Fruit fly (Drosophila melanogaster): Measurements from ENCODE around the gene S6k.

The S6k gene

dm6 chr3L:5809201-5809584, 1.5 kb downstream of the S6k start:
- no peak for TF ChIP-seq Bgb (GFP tag; IDR thresholded peaks at IDR 0.05; ENCODE audit: partially characterized antibody)
- peak; percentile 71 for TF ChIP-seq CG2678 (tag; optimal IDR thresholded peaks at IDR 0.05)
- TF ChIP-seq grau (tag; optimal IDR thresholded peaks at IDR 0.05), result peak; percentile 18
- TF ChIP-seq CG15269 (tag; optimal IDR thresholded peaks at IDR 0.05), result peak; percentile 30
- peak; percentile 22; the same call in 1 of the 2 replicates for TF ChIP-seq Xrp1 (GFP tag; IDR thresholded peaks at IDR 0.05)
- peak; percentile 57 for TF ChIP-seq nmo (GFP tag; optimal IDR thresholded peaks at IDR 0.05)
- no peak for TF ChIP-seq H2.0 (GFP tag; IDR thresholded peaks at IDR 0.05)
- TF ChIP-seq dmrt99B (tag; optimal IDR thresholded peaks at IDR 0.05), result peak; percentile 33
- peak; percentile 16 for TF ChIP-seq CG1603 (tag; optimal IDR thresholded peaks at IDR 0.05)
- peak; percentile 61; the same call in 1 of the 2 replicates for TF ChIP-seq CG31441 (GFP tag; IDR thresholded peaks at IDR 0.05)
- no peak for TF ChIP-seq gsb (GFP tag; IDR thresholded peaks at IDR 0.05)
- TF ChIP-seq CG18619 (GFP tag; optimal IDR thresholded peaks at IDR 0.05), result peak; percentile 7
- TF ChIP-seq gem (tag; optimal IDR thresholded peaks at IDR 0.05), result peak; percentile 71
- no peak for TF ChIP-seq eve (GFP tag; optimal IDR thresholded peaks at IDR 0.05)
- peak; percentile 25 for TF ChIP-seq CG6854 (GFP tag; optimal IDR thresholded peaks at IDR 0.05)
- TF ChIP-seq CrebB (tag; optimal IDR thresholded peaks at IDR 0.05), result no peak
- peak; percentile 57 for TF ChIP-seq sens (GFP tag)
- peak; percentile 20 for TF ChIP-seq CG7839 (tag; optimal IDR thresholded peaks at IDR 0.05)
- peak; percentile 13 for TF ChIP-seq Hmr (GFP tag; optimal IDR thresholded peaks at IDR 0.05)
- 0 out of 2 replicates have a peak, but pooled peaks have one; percentile 12 for TF ChIP-seq CG9932 (GFP tag; IDR thresholded peaks at IDR 0.05)
- peak; percentile 0 for TF ChIP-seq CG2875 (GFP tag; optimal IDR thresholded peaks at IDR 0.05)
- TF ChIP-seq org-1 (GFP tag; optimal IDR thresholded peaks at IDR 0.05), result peak; percentile 16
- TF ChIP-seq CG13424 (tag; optimal IDR thresholded peaks at IDR 0.05), result peak; percentile 24
- TF ChIP-seq CG18262 (tag; optimal IDR thresholded peaks at IDR 0.05), result peak; percentile 74
- TF ChIP-seq CG17361 (GFP tag; IDR thresholded peaks at IDR 0.05), result peak; percentile 79; the same call in 2 of the 3 replicates
- no peak for TF ChIP-seq chif (GFP tag; optimal IDR thresholded peaks at IDR 0.05)
- TF ChIP-seq CoRest (tag; optimal IDR thresholded peaks at IDR 0.05), result peak; percentile 41
- TF ChIP-seq CG11723 (GFP tag; optimal IDR thresholded peaks at IDR 0.05), result peak; percentile 25
- TF ChIP-seq CG11696 (GFP tag; IDR thresholded peaks at IDR 0.05), result 0 out of 2 replicates have a peak, but pooled peaks have one; percentile 25
- TF ChIP-seq Oli (tag; optimal IDR thresholded peaks at IDR 0.05), result peak; percentile 42
- no peak for TF ChIP-seq D (optimal IDR thresholded peaks at IDR 0.05)
- TF ChIP-seq D (GFP tag; optimal IDR thresholded peaks at IDR 0.05), result peak; percentile 36
- peak in 1 of 2 experiments; percentile 29 for TF ChIP-seq bsh (GFP tag; optimal IDR thresholded peaks at IDR 0.05)
- TF ChIP-seq Sox102F (GFP tag; optimal IDR thresholded peaks at IDR 0.05), result peak; percentile 45
- TF ChIP-seq Meics (GFP tag; optimal IDR thresholded peaks at IDR 0.05), result peak; percentile 18
- 0 out of 2 replicates have a peak, but pooled peaks have one; percentile 11 for TF ChIP-seq lmd (GFP tag; IDR thresholded peaks at IDR 0.05)
- peak; percentile 36 for TF ChIP-seq phol (tag; optimal IDR thresholded peaks at IDR 0.05)
- peak; percentile 55 for TF ChIP-seq Sox100B (GFP tag; optimal IDR thresholded peaks at IDR 0.05)
- peak; percentile 24 for TF ChIP-seq CG9437 (GFP tag; optimal IDR thresholded peaks at IDR 0.05)
- TF ChIP-seq D19B (GFP tag; optimal IDR thresholded peaks at IDR 0.05), result no peak
- no peak for TF ChIP-seq Vsx1 (GFP tag; optimal IDR thresholded peaks at IDR 0.05)
- no peak for TF ChIP-seq fu2 (GFP tag; optimal IDR thresholded peaks at IDR 0.05)
- peak in 1 of 3 experiments; percentile 48 for TF ChIP-seq lola (GFP tag; optimal IDR thresholded peaks at IDR 0.05)
- 0 out of 2 replicates have a peak, but pooled peaks have one; percentile 22 for TF ChIP-seq sisA (GFP tag; IDR thresholded peaks at IDR 0.05)
- TF ChIP-seq CG10979 (tag; optimal IDR thresholded peaks at IDR 0.05), result peak; percentile 38
- TF ChIP-seq CG2712 (tag; optimal IDR thresholded peaks at IDR 0.05), result peak; percentile 49
- peak; percentile 29 for TF ChIP-seq CG12391 (tag; optimal IDR thresholded peaks at IDR 0.05)
- TF ChIP-seq Hr51 (GFP tag; optimal IDR thresholded peaks at IDR 0.05), result peak in 1 of 2 experiments; percentile 48
- peak; percentile 17 for TF ChIP-seq bcd (GFP tag; optimal IDR thresholded peaks at IDR 0.05)

Measured in whole organism, embryonic.